Worm (Caenorhabditis elegans) whole organism, L4/young adult: ENCODE results near the gene F53F4.2.

Experiments used
- W03F9.2 ChIP-seq: fragments of 150-350 bp; optimal IDR thresholded peaks from 2 replicates; lab custom pipeline; 2014; ENCODE audit warnings: missing biosample characterization, missing genetic modification characterization
- him-1 ChIP-seq: sonication (generic microtip); optimal IDR thresholded peaks from 2 replicates; lab custom pipeline; 2016; ENCODE audit warnings: missing genotype, missing genetic modification reagents, missing genetic modification characterization, missing compliant biosample characterization

ce11 chrV:13624424-13624823 is 35.0 kb upstream of the F53F4.2 start, which contains the start of gene F53F4.11:
- TF ChIP-seq him-1 (tag; lab: Kevin White, UChicago), result no peak
- no peak for TF ChIP-seq W03F9.2
